Fruit fly (Drosophila melanogaster): ENCODE data around the gene Acbp5.
A peak's percentile ranks its signal among the peaks of the same experiment; 100 is the strongest.

The Acbp5 gene

DNA sequence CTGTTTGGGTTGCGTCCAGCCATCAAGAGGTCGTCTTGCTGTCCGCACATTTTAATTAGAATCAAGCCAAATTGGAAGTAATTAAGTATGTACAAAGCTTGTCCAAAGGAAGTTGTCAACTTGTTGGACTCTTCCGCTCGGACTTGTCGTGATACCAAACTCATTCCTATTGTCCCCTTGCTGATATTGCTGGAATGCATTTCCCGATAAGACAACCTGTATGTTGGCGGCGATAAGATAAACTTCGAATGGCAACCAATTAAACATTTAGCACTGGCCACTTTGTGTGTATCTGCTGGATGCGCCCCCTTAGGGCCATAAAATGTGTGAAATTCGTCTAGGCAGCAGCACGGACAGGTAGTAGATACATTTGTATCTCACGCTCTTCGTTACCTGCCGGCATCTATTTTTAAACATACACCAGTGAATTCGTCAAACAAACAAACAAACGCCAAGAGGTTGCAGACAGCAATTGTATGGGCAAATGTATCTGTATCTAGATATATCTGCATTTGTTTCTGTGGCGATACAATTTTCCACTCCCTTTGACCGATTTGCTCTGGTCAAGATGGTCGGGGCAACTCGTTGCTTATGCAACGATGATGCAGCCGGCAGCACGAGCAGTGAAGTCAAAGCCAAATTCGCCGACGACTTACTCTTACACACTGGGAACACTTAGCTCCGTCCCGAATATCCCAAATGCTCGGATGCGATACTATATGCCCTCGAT, 44.6 kb upstream of the Acbp5 start (continued):
- TF ChIP-seq CG11247 (GFP tag; IDR thresholded peaks at IDR 0.05) (no peak), Med (GFP tag) (peak; percentile 56), Optix (GFP tag; IDR thresholded peaks at IDR 0.05) (no peak), CG4730 (GFP tag; IDR thresholded peaks at IDR 0.05) (no peak), so (GFP tag; IDR thresholded peaks at IDR 0.05) (0 out of 3 replicates have a peak, but pooled peaks have one; percentile 7), sens (GFP tag) (peak; percentile 70), Pdp1 (GFP tag; optimal IDR thresholded peaks at IDR 0.05) (peak in 1 of 2 experiments; percentile 86), luna (GFP tag; optimal IDR thresholded peaks at IDR 0.05) (no peak), CG6254 (GFP tag; optimal IDR thresholded peaks at IDR 0.05) (no peak), CG11504 (tag; optimal IDR thresholded peaks at IDR 0.05) (no peak), YL-1 (GFP tag; optimal IDR thresholded peaks at IDR 0.05) (no peak), Antp (GFP tag; optimal IDR thresholded peaks at IDR 0.05) (no peak), CG8290 (GFP tag; optimal IDR thresholded peaks at IDR 0.05) (no peak), CG8290 (tag; optimal IDR thresholded peaks at IDR 0.05) (peak in 1 of 2 experiments; percentile 24), sd (tag; optimal IDR thresholded peaks at IDR 0.05) (peak; percentile 95), maf-S (GFP tag; optimal IDR thresholded peaks at IDR 0.05) (no peak), CG5180 (GFP tag; optimal IDR thresholded peaks at IDR 0.05) (peak; percentile 60), kni (GFP tag; optimal IDR thresholded peaks at IDR 0.05) (peak; percentile 29), CG8089 (GFP tag; optimal IDR thresholded peaks at IDR 0.05) (no peak), Hr78 (GFP tag; optimal IDR thresholded peaks at IDR 0.05) (peak in 1 of 2 experiments; percentile 9), D (optimal IDR thresholded peaks at IDR 0.05) (peak; percentile 95), D (GFP tag; optimal IDR thresholded peaks at IDR 0.05) (no peak), CG11093 (GFP tag; IDR thresholded peaks at IDR 0.05) (no peak), Elba2 (GFP tag; optimal IDR thresholded peaks at IDR 0.05) (peak; percentile 85), gce (GFP tag; IDR thresholded peaks at IDR 0.05) (no peak), knrl (GFP tag; IDR thresholded peaks at IDR 0.05; ENCODE audit: partially characterized antibody) (no peak)

dm6 chr3L:8830954-8831353, 42.6 kb upstream of the Acbp5 start:
- TF ChIP-seq chinmo (GFP tag; IDR thresholded peaks at IDR 0.05; ENCODE audit: partially characterized antibody) = peak; percentile 78; the same call in 2 of the 4 replicates
- TF ChIP-seq Mes4 (GFP tag; optimal IDR thresholded peaks at IDR 0.05) = no peak
- no peak for TF ChIP-seq lbe (GFP tag; optimal IDR thresholded peaks at IDR 0.05)
- TF ChIP-seq CG3726 (GFP tag; IDR thresholded peaks at IDR 0.05) = no peak
- no peak for TF ChIP-seq hb (GFP tag; IDR thresholded peaks at IDR 0.05; ENCODE audit: partially characterized antibody)
- no peak for TF ChIP-seq trem (tag; optimal IDR thresholded peaks at IDR 0.05)
- no peak for TF ChIP-seq Scr (GFP tag; IDR thresholded peaks at IDR 0.05; ENCODE audit: partially characterized antibody)
- TF ChIP-seq pnt (GFP tag; optimal IDR thresholded peaks at IDR 0.05) = no peak
- no peak for TF ChIP-seq CG2116 (GFP tag; optimal IDR thresholded peaks at IDR 0.05)
- TF ChIP-seq Mrtf (GFP tag; IDR thresholded peaks at IDR 0.05) = no peak
- no peak for TF ChIP-seq Atf3 (GFP tag; optimal IDR thresholded peaks at IDR 0.05)
- TF ChIP-seq CG13894 (tag; optimal IDR thresholded peaks at IDR 0.05) = peak; percentile 62
- no peak for TF ChIP-seq tin (GFP tag; optimal IDR thresholded peaks at IDR 0.05)
- no peak for TF ChIP-seq kah (GFP tag; optimal IDR thresholded peaks at IDR 0.05)
- no peak for TF ChIP-seq corto (GFP tag; optimal IDR thresholded peaks at IDR 0.05)
- TF ChIP-seq al (GFP tag; IDR thresholded peaks at IDR 0.05) = no peak
- no peak for TF ChIP-seq mam (GFP tag; optimal IDR thresholded peaks at IDR 0.05)
- no peak for TF ChIP-seq jumu (GFP tag; optimal IDR thresholded peaks at IDR 0.05)
- TF ChIP-seq Med (GFP tag) = no peak
- TF ChIP-seq zen2 (GFP tag; IDR thresholded peaks at IDR 0.05; ENCODE audit: partially characterized antibody) = no peak
- peak; percentile 56 for TF ChIP-seq sd (tag; optimal IDR thresholded peaks at IDR 0.05)
- TF ChIP-seq gfzf (GFP tag; optimal IDR thresholded peaks at IDR 0.05) = no peak
- no peak for TF ChIP-seq CG13624 (GFP tag; optimal IDR thresholded peaks at IDR 0.05)
- no peak for TF ChIP-seq MTF-1 (GFP tag; optimal IDR thresholded peaks at IDR 0.05; ENCODE audit: borderline replicate concordance)
- TF ChIP-seq CG6854 (GFP tag; optimal IDR thresholded peaks at IDR 0.05) = no peak
- no peak for TF ChIP-seq Dbx (GFP tag; IDR thresholded peaks at IDR 0.05)
- TF ChIP-seq knrl (GFP tag; IDR thresholded peaks at IDR 0.05; ENCODE audit: partially characterized antibody) = no peak

Measured in whole organism, embryonic.